Worm (Caenorhabditis elegans): ENCODE data around the gene T28A8.3.
A peak's percentile ranks its signal among the peaks of the same experiment; 100 is the strongest.

Gene T28A8.3

DNA sequence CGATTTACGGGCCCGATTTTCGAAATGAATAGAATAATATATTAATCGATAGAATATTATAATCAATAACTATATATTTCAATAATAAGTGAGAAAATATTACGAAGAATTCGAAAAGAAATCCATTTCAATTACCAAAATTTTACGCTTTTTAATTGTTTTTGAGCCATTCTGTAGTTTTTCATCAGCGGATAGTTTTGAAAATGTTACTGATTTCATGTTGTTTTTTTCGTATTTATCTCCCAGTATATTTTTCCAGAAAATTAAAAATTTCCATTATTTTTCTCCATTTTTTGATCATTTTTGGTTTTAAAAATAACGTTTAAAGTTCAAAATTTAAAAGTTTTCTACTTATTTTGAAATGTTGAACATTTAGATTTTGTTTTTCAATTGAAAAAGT lies at the start of gene T28A8.3:
T28A8.3 (plus strand) TSS at position 301 of the 400 bp plus-strand sequence.
- TF ChIP-seq elt-1 (tag; optimal IDR thresholded peaks at IDR 0.05) (no peak), lin-15B (tag; optimal IDR thresholded peaks at IDR 0.05) (no peak), fos-1 (tag; optimal IDR thresholded peaks at IDR 0.05) (no peak)

ce11 chrIII:13457305-13457704 lies 48.5 kb upstream of the T28A8.3 start:
- TF ChIP-seq nhr-28 (tag; optimal IDR thresholded peaks at IDR 0.05) (no peak), daf-12 (tag; optimal IDR thresholded peaks at IDR 0.05) (no peak), nhr-12 (tag; optimal IDR thresholded peaks at IDR 0.05) (no peak), ceh-28 (tag; optimal IDR thresholded peaks at IDR 0.05) (peak; percentile 58), ama-1 (optimal IDR thresholded peaks at IDR 0.05) (peak; percentile 7), nhr-23 (tag; optimal IDR thresholded peaks at IDR 0.05) (peak; percentile 5)

ce11 chrIII:13458978-13459596 lies 46.7 kb upstream of the T28A8.3 start, which contains the start of gene tag-164:
Gene tag-164, plus strand, starts transcription at chrIII:13459546.
- TF ChIP-seq nfya-1 (tag; optimal IDR thresholded peaks at IDR 0.05; ENCODE audit: insufficient read depth) (no peak), mdl-1 (tag; optimal IDR thresholded peaks at IDR 0.05) (no peak), snpc-4 (tag; optimal IDR thresholded peaks at IDR 0.05) (no peak), nhr-28 (tag; optimal IDR thresholded peaks at IDR 0.05) (no peak), hmg-11 (tag; optimal IDR thresholded peaks at IDR 0.05) (no peak), ZK546.5 (tag; optimal IDR thresholded peaks at IDR 0.05) (no peak), eor-1 (tag; optimal IDR thresholded peaks at IDR 0.05) (no peak)

- TF ChIP-seq nhr-67 (tag; optimal IDR thresholded peaks at IDR 0.05) (no peak), mdl-1 (tag; optimal IDR thresholded peaks at IDR 0.05) (no peak), ztf-4 (tag; optimal IDR thresholded peaks at IDR 0.05) (no peak), ceh-28 (tag; optimal IDR thresholded peaks at IDR 0.05) (no peak)
These were observed 44.3 kb upstream of the T28A8.3 start for ce11 chrIII:13461535-13461934.

DNA sequence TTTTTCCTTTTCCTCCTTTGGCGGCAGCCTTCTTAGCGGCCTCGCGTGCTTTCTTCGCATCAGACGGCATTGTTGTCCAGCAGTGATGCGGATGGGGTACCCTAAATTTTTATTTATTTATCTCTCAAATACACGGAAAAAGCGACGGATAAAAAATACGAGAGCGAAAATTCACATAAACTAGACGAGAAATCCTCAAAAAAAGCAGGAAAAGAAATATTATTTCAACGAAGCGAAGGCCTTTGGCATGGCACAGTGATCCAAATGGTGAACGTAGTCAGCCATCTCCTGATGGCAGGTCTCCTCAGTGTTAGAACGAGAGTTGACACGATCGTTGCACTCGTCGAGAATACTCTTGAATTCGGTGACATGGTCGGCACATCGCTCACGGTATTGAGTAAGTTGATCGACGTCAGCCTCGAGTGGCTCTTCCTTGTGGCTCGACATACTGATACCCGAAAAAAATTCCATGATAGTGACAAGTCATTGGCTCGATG lies 43.6 kb upstream of the T28A8.3 start, which contains the start of the genes abcf-2 and T27E9.2:
abcf-2 (minus strand) TSS at position 101 of the 497 bp plus-strand sequence.
T27E9.2 (minus strand) TSS at position 447 of the 497 bp plus-strand sequence.
- TF ChIP-seq snpc-4 (tag; optimal IDR thresholded peaks at IDR 0.05) (no peak), hmg-11 (tag; optimal IDR thresholded peaks at IDR 0.05) (no peak), nhr-43 (tag; optimal IDR thresholded peaks at IDR 0.05; ENCODE audit: poor library complexity, severe bottlenecking) (no peak), nhr-23 (tag; optimal IDR thresholded peaks at IDR 0.05) (no peak), egl-27 (tag; optimal IDR thresholded peaks at IDR 0.05) (no peak), nhr-237 (tag; optimal IDR thresholded peaks at IDR 0.05) (no peak), R02D3.7 (tag; optimal IDR thresholded peaks at IDR 0.05) (no peak), unc-62 (GFP tag; optimal IDR thresholded peaks at IDR 0.05) (no peak), nhr-67 (tag; optimal IDR thresholded peaks at IDR 0.05) (no peak), fkh-2 (tag; optimal IDR thresholded peaks at IDR 0.05) (no peak)

- TF ChIP-seq skn-1 (tag; optimal IDR thresholded peaks at IDR 0.05), result peak; percentile 87
- no peak for TF ChIP-seq nhr-12 (tag; optimal IDR thresholded peaks at IDR 0.05)
- peak; percentile 80 for TF ChIP-seq elt-2 (tag; optimal IDR thresholded peaks at IDR 0.05)
- peak; percentile 98 for TF ChIP-seq lin-15B (tag; optimal IDR thresholded peaks at IDR 0.05)
- TF ChIP-seq ZK546.5 (tag; optimal IDR thresholded peaks at IDR 0.05), result peak; percentile 93
- TF ChIP-seq jun-1 (tag; optimal IDR thresholded peaks at IDR 0.05), result peak; percentile 90
- TF ChIP-seq R02D3.7 (tag; optimal IDR thresholded peaks at IDR 0.05), result peak; percentile 84
- peak; percentile 87 for TF ChIP-seq pha-4 (tag; optimal IDR thresholded peaks at IDR 0.05)
- peak; percentile 93 for TF ChIP-seq ama-1 (optimal IDR thresholded peaks at IDR 0.05)
- TF ChIP-seq ceh-9 (tag; optimal IDR thresholded peaks at IDR 0.05), result no peak
- TF ChIP-seq eor-1 (tag; optimal IDR thresholded peaks at IDR 0.05), result no peak
- peak; percentile 92 for TF ChIP-seq ceh-28 (tag; optimal IDR thresholded peaks at IDR 0.05)
- TF ChIP-seq lsy-12 (tag; optimal IDR thresholded peaks at IDR 0.05), result peak; percentile 96
- no peak for TF ChIP-seq nhr-76 (tag; optimal IDR thresholded peaks at IDR 0.05)
- peak; percentile 20 for TF ChIP-seq nhr-77 (tag; optimal IDR thresholded peaks at IDR 0.05)
- no peak for TF ChIP-seq mml-1 (tag; optimal IDR thresholded peaks at IDR 0.05)
- peak; percentile 98 for TF ChIP-seq nfya-1 (tag; optimal IDR thresholded peaks at IDR 0.05; ENCODE audit: insufficient read depth)
- TF ChIP-seq fkh-2 (tag; optimal IDR thresholded peaks at IDR 0.05), result no peak
- peak; percentile 33 for TF ChIP-seq ceh-16 (tag; optimal IDR thresholded peaks at IDR 0.05)
- peak; percentile 85 for TF ChIP-seq ceh-82 (tag; optimal IDR thresholded peaks at IDR 0.05)
- peak; percentile 57 for TF ChIP-seq pqm-1 (tag; optimal IDR thresholded peaks at IDR 0.05)
- TF ChIP-seq nhr-28 (tag; optimal IDR thresholded peaks at IDR 0.05), result no peak
- peak; percentile 98 for TF ChIP-seq lin-39 (tag; optimal IDR thresholded peaks at IDR 0.05)
- TF ChIP-seq hmg-11 (tag; optimal IDR thresholded peaks at IDR 0.05), result peak; percentile 71
- peak; percentile 93 for TF ChIP-seq nhr-43 (tag; optimal IDR thresholded peaks at IDR 0.05; ENCODE audit: poor library complexity, severe bottlenecking)
- no peak for TF ChIP-seq zag-1 (tag; optimal IDR thresholded peaks at IDR 0.05)
- no peak for TF ChIP-seq unc-39 (tag; optimal IDR thresholded peaks at IDR 0.05)
- no peak for TF ChIP-seq mdl-1 (tag; optimal IDR thresholded peaks at IDR 0.05)
These were observed 42.6 kb upstream of the T28A8.3 start, which contains the start of gene ant-1.1 for ce11 chrIII:13462965-13463783. Gene ant-1.1, plus strand, starts transcription at chrIII:13463163.
